Fruit fly (Drosophila melanogaster) whole organism, embryonic: ENCODE measurements around the gene CG10413.
A peak's percentile ranks its signal among the peaks of the same experiment; 100 is the strongest.

Experiments used
- B-H2 ChIP-seq: fragments of 200-800 bp; sonication (Bioruptor generic); optimal IDR thresholded peaks from 2 replicates; lab custom pipeline; 2018; ENCODE audit warnings: missing biosample characterization, mild to moderate bottlenecking, missing genetic modification characterization
- CG1024 ChIP-seq: fragments of 200-800 bp; sonication (Bioruptor generic); IDR thresholded peaks from 2 replicates; pipeline ENCODE4 v1.3.6; 2022; ENCODE audit warnings: missing biosample characterization, missing genetic modification characterization
- CG10366 ChIP-seq: fragments of 200-800 bp; sonication (Bioruptor generic); IDR thresholded peaks from 2 replicates; pipeline ENCODE4 v1.3.6; 2022; ENCODE audit warnings: missing biosample characterization, missing genetic modification characterization
- CG10431 ChIP-seq: fragments of 200-800 bp; sonication (Bioruptor generic); optimal IDR thresholded peaks from 3 replicates; lab custom pipeline; 2018; ENCODE audit warnings: missing biosample characterization, mild to moderate bottlenecking, missing genetic modification characterization
- CG10462 ChIP-seq: fragments of 200-800 bp; sonication (Bioruptor generic); optimal IDR thresholded peaks from 2 replicates; lab custom pipeline; 2016; ENCODE audit warnings: missing biosample characterization, missing genetic modification characterization
- CG10543 ChIP-seq: fragments of 200-800 bp; sonication (Bioruptor generic); optimal IDR thresholded peaks from 3 replicates; lab custom pipeline; 2017; ENCODE audit warnings: missing biosample characterization, mild to moderate bottlenecking, missing genetic modification characterization, moderate library complexity
- CG10959 ChIP-seq: fragments of 200-800 bp; sonication (Bioruptor generic); IDR thresholded peaks from 2 replicates; pipeline ENCODE4 v1.3.6; 2022; ENCODE audit warnings: missing biosample characterization, missing genetic modification characterization
- CG10979 ChIP-seq: fragments of 200-800 bp; sonication (Bioruptor generic); optimal IDR thresholded peaks from 2 replicates; lab custom pipeline; 2018; ENCODE audit warnings: missing biosample characterization, mild to moderate bottlenecking, missing genetic modification characterization, moderate library complexity
- CG11560 ChIP-seq: fragments of 200-800 bp; sonication (Bioruptor generic); IDR thresholded peaks from 3 replicates; pipeline ENCODE4 v1.3.6; 2022; ENCODE audit warnings: missing biosample characterization, missing genetic modification characterization
- CG12744 ChIP-seq: fragments of 200-800 bp; sonication (Bioruptor generic); optimal IDR thresholded peaks from 2 replicates; lab custom pipeline; 2016; ENCODE audit warnings: missing biosample characterization, missing genetic modification characterization
- CG13624 ChIP-seq: fragments of 200-800 bp; sonication (Bioruptor generic); optimal IDR thresholded peaks from 2 replicates; lab custom pipeline; 2016; ENCODE audit warnings: missing biosample characterization, missing genetic modification characterization
- CG14860 ChIP-seq: fragments of 200-800 bp; sonication (Bioruptor generic); IDR thresholded peaks from 3 replicates; pipeline ENCODE4 v1.3.6; 2022; ENCODE audit warnings: missing biosample characterization, missing genetic modification characterization; ENCODE audit not compliant: partially characterized antibody
- CG15514 ChIP-seq: fragments of 200-800 bp; sonication (Bioruptor generic); optimal IDR thresholded peaks from 3 replicates; lab custom pipeline; 2017; ENCODE audit warnings: missing biosample characterization, missing genetic modification characterization, mild to moderate bottlenecking, moderate library complexity, missing genetic modification reagents
- CG18011 ChIP-seq: fragments of 200-800 bp; sonication (Bioruptor generic); optimal IDR thresholded peaks from 2 replicates; lab custom pipeline; 2017; ENCODE audit warnings: missing biosample characterization, missing genetic modification characterization, mild to moderate bottlenecking, moderate library complexity, missing genotype
- CG2116 ChIP-seq: fragments of 200-800 bp; sonication (Bioruptor generic); optimal IDR thresholded peaks from 3 replicates; lab custom pipeline; 2018; ENCODE audit warnings: missing biosample characterization, mild to moderate bottlenecking, missing genetic modification characterization
- CG31224 ChIP-seq: fragments of 200-800 bp; sonication (Bioruptor generic); IDR thresholded peaks from 2 replicates; pipeline ENCODE4 v1.3.6; 2022; ENCODE audit warnings: missing biosample characterization, missing genetic modification characterization
- CG31365 ChIP-seq: fragments of 200-800 bp; sonication (Bioruptor generic); optimal IDR thresholded peaks from 2 replicates; lab custom pipeline; 2018; ENCODE audit warnings: missing biosample characterization, mild to moderate bottlenecking, missing genetic modification characterization
- CG4328 ChIP-seq: fragments of 200-800 bp; sonication (Bioruptor generic); optimal IDR thresholded peaks from 3 replicates; lab custom pipeline; 2017; ENCODE audit warnings: missing biosample characterization, missing genetic modification reagents, missing genetic modification characterization
- CG43689 ChIP-seq: fragments of 200-800 bp; sonication (Bioruptor generic); IDR thresholded peaks from 2 replicates; pipeline ENCODE4 v1.3.6; 2022; ENCODE audit warnings: missing biosample characterization, missing genetic modification characterization
- CG6175 ChIP-seq: fragments of 200-800 bp; sonication (Bioruptor generic); IDR thresholded peaks from 3 replicates; pipeline ENCODE4 v1.3.6; 2022; ENCODE audit warnings: missing biosample characterization, missing genetic modification characterization
- CG6813 ChIP-seq: fragments of 200-800 bp; sonication (Bioruptor generic); optimal IDR thresholded peaks from 2 replicates; lab custom pipeline; 2017; ENCODE audit warnings: missing biosample characterization, missing genetic modification characterization, mild to moderate bottlenecking, moderate library complexity, missing genetic modification reagents
- CG7839 ChIP-seq: fragments of 200-800 bp; sonication (Bioruptor generic); optimal IDR thresholded peaks from 3 replicates; lab custom pipeline; 2018; ENCODE audit warnings: missing biosample characterization, mild to moderate bottlenecking, missing genetic modification characterization, moderate library complexity
- Dek ChIP-seq: fragments of 200-800 bp; sonication (Bioruptor generic); optimal IDR thresholded peaks from 3 replicates; lab custom pipeline; 2019; ENCODE audit warnings: missing biosample characterization, mild to moderate bottlenecking, missing genetic modification characterization, moderate library complexity
- Elba2 ChIP-seq: fragments of 200-800 bp; sonication (Bioruptor generic); optimal IDR thresholded peaks from 3 replicates; lab custom pipeline; 2016; ENCODE audit warnings: missing biosample characterization, missing genetic modification characterization
- Fer3 ChIP-seq: fragments of 200-800 bp; sonication (Bioruptor generic); optimal IDR thresholded peaks from 2 replicates; lab custom pipeline; 2018; ENCODE audit warnings: missing biosample characterization, mild to moderate bottlenecking, missing genetic modification characterization, moderate library complexity
- NfI ChIP-seq: fragments of 200-800 bp; sonication (Bioruptor generic); optimal IDR thresholded peaks from 3 replicates; lab custom pipeline; 2018; ENCODE audit warnings: missing biosample characterization, mild to moderate bottlenecking, missing genetic modification characterization, moderate library complexity
- Poxn ChIP-seq: fragments of 200-800 bp; sonication (Bioruptor generic); IDR thresholded peaks from 2 replicates; pipeline ENCODE4 v1.3.6; 2022; ENCODE audit warnings: missing biosample characterization, missing genetic modification characterization
- Sin3A ChIP-seq: fragments of >200 bp; optimal IDR thresholded peaks from 2 replicates; lab custom pipeline; 2018
- Six4 ChIP-seq: fragments of 200-800 bp; sonication (Bioruptor generic); optimal IDR thresholded peaks from 2 replicates; lab custom pipeline; 2016; ENCODE audit warnings: missing biosample characterization, missing genetic modification characterization
- abd-A ChIP-seq: fragments of 200-800 bp; sonication (Bioruptor generic); optimal IDR thresholded peaks from 3 replicates; lab custom pipeline; 2019; ENCODE audit warnings: missing biosample characterization, mild to moderate bottlenecking, missing genetic modification characterization, moderate library complexity
- ap ChIP-seq: fragments of 200-800 bp; sonication (Bioruptor generic); IDR thresholded peaks from 2 replicates; pipeline ENCODE4 v1.3.6; 2022; ENCODE audit warnings: missing biosample characterization, missing genetic modification characterization
- az2 ChIP-seq: fragments of 200-800 bp; sonication (Bioruptor generic); optimal IDR thresholded peaks from 3 replicates; lab custom pipeline; 2016; ENCODE audit warnings: missing biosample characterization, missing genetic modification characterization
- bab2 ChIP-seq: fragments of 200-800 bp; sonication (Bioruptor generic); optimal IDR thresholded peaks from 2 replicates; lab custom pipeline; 2016; ENCODE audit warnings: missing biosample characterization, missing genetic modification characterization
- bbx ChIP-seq: fragments of 200-800 bp; sonication (Bioruptor generic); IDR thresholded peaks from 2 replicates; pipeline ENCODE4 v1.3.6; 2022; ENCODE audit warnings: missing biosample characterization, missing genetic modification characterization; ENCODE audit not compliant: partially characterized antibody
- cg ChIP-seq: fragments of 200-800 bp; sonication (Bioruptor generic); optimal IDR thresholded peaks from 3 replicates; lab custom pipeline; 2019; ENCODE audit warnings: missing biosample characterization, mild to moderate bottlenecking, missing genetic modification characterization, moderate library complexity
- chn ChIP-seq: fragments of 200-800 bp; sonication (Bioruptor generic); optimal IDR thresholded peaks from 2 replicates; lab custom pipeline; 2016; ENCODE audit warnings: missing biosample characterization, missing genetic modification characterization
- dmrt11E ChIP-seq: fragments of 200-800 bp; sonication (Bioruptor generic); optimal IDR thresholded peaks from 3 replicates; lab custom pipeline; 2018; ENCODE audit warnings: missing biosample characterization, mild to moderate bottlenecking, missing genetic modification characterization, moderate library complexity
- dpn ChIP-seq, 2 experiments: fragments of 200-800 bp; sonication (Bioruptor generic); optimal IDR thresholded peaks; 3 replicates each; lab custom pipeline; 2016; ENCODE audit warnings: missing biosample characterization in 2 of 2, missing genetic modification characterization in 2 of 2
- gsb ChIP-seq: fragments of 200-800 bp; sonication (Bioruptor generic); IDR thresholded peaks from 2 replicates; pipeline ENCODE4 v1.3.6; 2022; ENCODE audit warnings: missing biosample characterization, missing genetic modification characterization
- insv ChIP-seq, 2 experiments: fragments of 200-800 bp; sonication (Bioruptor generic); optimal IDR thresholded peaks; 3 replicates each; lab custom pipeline; 2016 to 2018; ENCODE audit warnings: missing biosample characterization in 2 of 2, missing genetic modification characterization in 2 of 2
- oc ChIP-seq: fragments of 200-800 bp; sonication (Bioruptor generic); optimal IDR thresholded peaks from 2 replicates; lab custom pipeline; 2018; ENCODE audit warnings: missing biosample characterization, mild to moderate bottlenecking, missing genetic modification characterization, moderate library complexity
- pan ChIP-seq, 4 experiments: fragments of >200 bp in 3 of 4; fragments of 200-800 bp in 1 of 4; sonication (Bioruptor generic) in 1 of 4; optimal IDR thresholded peaks in 3 of 4; IDR thresholded peaks in 1 of 4; 2 replicates each; pipeline versions ENCODE4 v1.3.6 to Lab custom; 2017 to 2022; ENCODE audit warnings: missing biosample characterization in 2 of 4, missing genetic modification characterization in 2 of 4, mixed read lengths in 1 of 4
- pnt ChIP-seq: fragments of 200-800 bp; sonication (Bioruptor generic); optimal IDR thresholded peaks from 3 replicates; lab custom pipeline; 2016; ENCODE audit warnings: missing biosample characterization, missing genetic modification characterization
- prd ChIP-seq, 3 experiments: fragments of >200 bp in 2 of 3; fragments of 200-800 bp in 1 of 3; sonication (Bioruptor generic) in 1 of 3; optimal IDR thresholded peaks in 2 of 3; IDR thresholded peaks in 1 of 3; 2 replicates in 2 of 3; 3 replicates in 1 of 3; pipeline versions ENCODE4 v1.3.6 to Lab custom; 2017 to 2022; ENCODE audit warnings: missing biosample characterization in 1 of 3, missing genetic modification characterization in 1 of 3
- repo ChIP-seq: fragments of 200-800 bp; sonication (Bioruptor generic); optimal IDR thresholded peaks from 2 replicates; lab custom pipeline; 2016; ENCODE audit warnings: missing biosample characterization, missing genetic modification characterization
- sd ChIP-seq: fragments of 200-800 bp; sonication (Bioruptor generic); optimal IDR thresholded peaks from 3 replicates; lab custom pipeline; 2018; ENCODE audit warnings: missing biosample characterization, mild to moderate bottlenecking, missing genetic modification characterization, moderate library complexity
- trem ChIP-seq: fragments of 200-800 bp; optimal IDR thresholded peaks from 3 replicates; lab custom pipeline; 2019; ENCODE audit warnings: missing biosample characterization, mild to moderate bottlenecking, missing genetic modification characterization, moderate library complexity
- zf30C ChIP-seq: fragments of 200-800 bp; sonication (Bioruptor generic); optimal IDR thresholded peaks from 3 replicates; lab custom pipeline; 2018; ENCODE audit warnings: missing biosample characterization, mild to moderate bottlenecking, missing genetic modification characterization
- zfh2 ChIP-seq: fragments of 200-800 bp; sonication (Bioruptor generic); optimal IDR thresholded peaks from 2 replicates; lab custom pipeline; 2016; ENCODE audit warnings: missing biosample characterization, missing genetic modification characterization

Gene CG10413

DNA sequence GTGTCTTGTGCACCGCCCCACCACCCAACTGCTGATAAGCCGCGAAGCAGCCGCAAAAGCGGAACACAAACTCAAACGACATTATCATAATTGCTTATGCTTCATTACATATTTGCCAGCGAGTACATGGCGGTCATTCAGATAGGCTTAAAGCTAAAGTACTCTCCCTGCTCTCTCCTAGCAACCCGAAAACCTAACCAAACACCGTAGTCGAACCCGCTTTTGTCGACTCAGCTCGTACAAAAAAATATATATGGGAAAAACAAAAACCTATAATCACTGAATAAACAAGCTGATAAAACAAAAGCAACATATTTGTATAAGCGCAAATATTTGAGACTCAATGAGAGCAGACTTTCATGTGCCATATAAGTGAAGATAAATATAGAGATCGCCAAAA lies 21.9 kb upstream of the CG10413 start (continued):
- TF ChIP-seq pan (optimal IDR thresholded peaks at IDR 0.05; lab: Kevin White, UChicago), result no peak
- TF ChIP-seq pan (GFP tag; optimal IDR thresholded peaks at IDR 0.05 in 1 of 2, IDR thresholded peaks at IDR 0.05 in 1 of 2), result peak in 1 of 2 experiments; percentile 64
- no peak for TF ChIP-seq Poxn (GFP tag; lab: Robert Waterston, UW)
- peak; percentile 76 for TF ChIP-seq CG18011
- TF ChIP-seq CG7839 (tag; lab: Kevin White, UChicago), result peak; percentile 63
- TF ChIP-seq NfI, result peak; percentile 57
- peak; percentile 56 to 80 for TF ChIP-seq dpn (GFP tag; optimal IDR thresholded peaks at IDR 0.05; lab: Kevin White, UChicago)
- no peak for TF ChIP-seq bbx
- TF ChIP-seq CG31365 (tag; lab: Kevin White, UChicago), result peak; percentile 65
- TF ChIP-seq bab2, result peak; percentile 91
- TF ChIP-seq CG10959, result 0 out of 2 replicates have a peak, but pooled peaks have one; percentile 45
- peak; percentile 67 for TF ChIP-seq CG2116 (GFP tag; lab: Kevin White, UChicago)
- TF ChIP-seq CG43689 (GFP tag; lab: Robert Waterston, UW), result peak; percentile 57; the same call in 1 of the 2 replicates
- TF ChIP-seq CG6175 (GFP tag; lab: Robert Waterston, UW), result 0 out of 3 replicates have a peak, but pooled peaks have one; percentile 30
- peak; percentile 65 for TF ChIP-seq dmrt11E (tag; lab: Kevin White, UChicago)
- peak; percentile 91 for TF ChIP-seq CG6813 (GFP tag; lab: Kevin White, UChicago)
- no peak for TF ChIP-seq CG14860 (GFP tag; lab: Robert Waterston, UW)
- peak; percentile 84 for TF ChIP-seq CG12744 (GFP tag; lab: Kevin White, UChicago)
- TF ChIP-seq zf30C (GFP tag; lab: Kevin White, UChicago), result no peak
- TF ChIP-seq CG11560 (tag; lab: Robert Waterston, UW), result no peak
- TF ChIP-seq CG31224 (GFP tag; lab: Robert Waterston, UW), result peak; percentile 50; the same call in 1 of the 2 replicates
- peak; percentile 82 for TF ChIP-seq B-H2 (GFP tag; lab: Kevin White, UChicago)
- peak; percentile 33 for TF ChIP-seq chn
- TF ChIP-seq ap (GFP tag; lab: Robert Waterston, UW), result peak; percentile 51; the same call in 1 of the 2 replicates
- peak; percentile 85 for TF ChIP-seq sd (tag; lab: Kevin White, UChicago)
- TF ChIP-seq CG1024, result peak; percentile 40; the same call in 1 of the 2 replicates
- TF ChIP-seq prd (optimal IDR thresholded peaks at IDR 0.05; lab: Kevin White, UChicago), result no peak
- TF ChIP-seq prd (GFP tag; IDR thresholded peaks at IDR 0.05; lab: Robert Waterston, UW), result peak; percentile 47; the same call in 2 of the 3 replicates
- TF ChIP-seq insv (GFP tag; optimal IDR thresholded peaks at IDR 0.05; lab: Kevin White, UChicago), result peak in 1 of 2 experiments; percentile 39
- TF ChIP-seq CG10462 (GFP tag; lab: Kevin White, UChicago), result peak; percentile 78
- TF ChIP-seq cg (GFP tag; lab: Kevin White, UChicago), result no peak
- TF ChIP-seq Sin3A (lab: Kevin White, UChicago), result no peak
- no peak for TF ChIP-seq Elba2 (GFP tag; lab: Kevin White, UChicago)
- peak; percentile 56 for TF ChIP-seq CG4328 (GFP tag; lab: Kevin White, UChicago)
- peak; percentile 39; the same call in 1 of the 2 replicates for TF ChIP-seq CG10366
- peak; percentile 82 for TF ChIP-seq Dek (tag; lab: Kevin White, UChicago)
- no peak for TF ChIP-seq CG10979 (tag; lab: Kevin White, UChicago)
- TF ChIP-seq repo (GFP tag; lab: Kevin White, UChicago), result peak; percentile 76
- peak; percentile 93 for TF ChIP-seq oc (tag; lab: Kevin White, UChicago)
- TF ChIP-seq pnt (GFP tag; lab: Kevin White, UChicago), result peak; percentile 77
- peak; percentile 15 for TF ChIP-seq trem (tag; lab: Kevin White, UChicago)
- peak; percentile 50 for TF ChIP-seq az2 (GFP tag; lab: Kevin White, UChicago)
- peak; percentile 51 for TF ChIP-seq gsb (GFP tag; lab: Robert Waterston, UW)
- peak; percentile 80 for TF ChIP-seq Fer3
- TF ChIP-seq zfh2 (GFP tag; lab: Kevin White, UChicago), result no peak
- TF ChIP-seq Six4, result peak; percentile 48
- peak; percentile 89 for TF ChIP-seq CG10543 (GFP tag; lab: Kevin White, UChicago)
- TF ChIP-seq abd-A, result no peak
- peak; percentile 66 for TF ChIP-seq CG10431
- peak; percentile 78 for TF ChIP-seq CG13624
- TF ChIP-seq CG15514 (GFP tag; lab: Kevin White, UChicago), result peak; percentile 85
